Worm (Caenorhabditis elegans): ENCODE results near the gene kel-3.

ce11 chrIII:13452824-13453223 lies 11.8 kb upstream of the kel-3 start:
- TF ChIP-seq nhr-77 (tag; optimal IDR thresholded peaks at IDR 0.05): no peak
- no peak for TF ChIP-seq fos-1 (tag; optimal IDR thresholded peaks at IDR 0.05)
- no peak for TF ChIP-seq lin-39 (tag; optimal IDR thresholded peaks at IDR 0.05)
- no peak for TF ChIP-seq snpc-4 (tag; optimal IDR thresholded peaks at IDR 0.05)

Data from whole organism, L3 larva.